Worm (Caenorhabditis elegans) whole organism, early embryonic: ENCODE measurements around the gene C13C4.6.

Experiments used
- ama-1 ChIP-seq: fragments of 150-350 bp; optimal IDR thresholded peaks from 2 replicates; lab custom pipeline; 2014
- flt-1 ChIP-seq: fragments of 200-800 bp; sonication (Bioruptor generic); IDR thresholded peaks from 2 replicates; pipeline ENCODE4 v1.3.6; 2022; ENCODE audit warnings: missing genetic modification characterization, missing compliant biosample characterization

DNA sequence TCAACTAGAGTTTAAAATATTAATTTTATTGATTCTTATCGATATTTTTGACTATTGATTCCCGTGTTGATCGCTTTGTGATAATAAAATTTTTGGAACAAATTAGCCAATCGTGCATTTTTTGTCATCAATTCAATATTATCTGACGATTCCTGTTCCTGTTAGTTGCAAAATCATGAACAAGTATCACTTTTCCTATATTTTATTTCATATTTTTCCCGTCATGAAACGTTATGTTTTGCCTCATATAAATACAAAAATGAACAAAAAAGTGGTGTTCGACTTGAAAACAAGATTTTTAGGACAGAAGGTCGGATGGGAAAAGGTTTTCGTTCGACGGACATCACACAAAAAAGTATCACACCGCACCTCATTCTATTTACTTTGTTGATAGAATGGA is at the start of gene C13C4.6:
- no peak for TF ChIP-seq ama-1
- no peak for TF ChIP-seq flt-1
